Fruit fly (Drosophila melanogaster) whole organism, embryonic: ENCODE data around the gene Upf1.

Experiments used
- Atf6 ChIP-seq: fragments of 200-800 bp; sonication (Bioruptor generic); IDR thresholded peaks from 2 replicates; pipeline ENCODE4 v1.3.6; 2022; ENCODE audit warnings: missing biosample characterization, missing genetic modification characterization
- CG10321 ChIP-seq: fragments of 200-800 bp; sonication (Bioruptor generic); IDR thresholded peaks from 2 replicates; pipeline ENCODE4 v1.3.6; 2022; ENCODE audit warnings: missing biosample characterization, missing genetic modification characterization
- CG10431 ChIP-seq: fragments of 200-800 bp; sonication (Bioruptor generic); optimal IDR thresholded peaks from 3 replicates; lab custom pipeline; 2018; ENCODE audit warnings: missing biosample characterization, mild to moderate bottlenecking, missing genetic modification characterization
- CG12219 ChIP-seq: fragments of 200-800 bp; sonication (Bioruptor generic); optimal IDR thresholded peaks from 3 replicates; lab custom pipeline; 2018; ENCODE audit warnings: missing biosample characterization, mild to moderate bottlenecking, missing genetic modification characterization
- CG13894 ChIP-seq: fragments of 200-800 bp; sonication (Bioruptor generic); optimal IDR thresholded peaks from 3 replicates; lab custom pipeline; 2018; ENCODE audit warnings: missing biosample characterization, mild to moderate bottlenecking, missing genetic modification characterization, moderate library complexity
- CG14860 ChIP-seq: fragments of 200-800 bp; sonication (Bioruptor generic); IDR thresholded peaks from 3 replicates; pipeline ENCODE4 v1.3.6; 2022; ENCODE audit warnings: missing biosample characterization, missing genetic modification characterization; ENCODE audit not compliant: partially characterized antibody
- CG15514 ChIP-seq: fragments of 200-800 bp; sonication (Bioruptor generic); optimal IDR thresholded peaks from 3 replicates; lab custom pipeline; 2017; ENCODE audit warnings: missing biosample characterization, missing genetic modification characterization, mild to moderate bottlenecking, moderate library complexity, missing genetic modification reagents
- CG1603 ChIP-seq: fragments of 200-800 bp; sonication (Bioruptor generic); optimal IDR thresholded peaks from 2 replicates; lab custom pipeline; 2019; ENCODE audit warnings: missing biosample characterization, mild to moderate bottlenecking, missing genetic modification characterization, moderate library complexity
- CG16813 ChIP-seq: fragments of 200-800 bp; sonication (Bioruptor generic); IDR thresholded peaks from 3 replicates; pipeline ENCODE4 v1.3.6; 2022; ENCODE audit warnings: missing biosample characterization, missing genetic modification characterization; ENCODE audit not compliant: partially characterized antibody
- CG17385 ChIP-seq: fragments of 200-800 bp; sonication (Bioruptor generic); optimal IDR thresholded peaks from 3 replicates; lab custom pipeline; 2018; ENCODE audit warnings: missing biosample characterization, mild to moderate bottlenecking, missing genetic modification characterization
- CG17802 ChIP-seq: fragments of 200-800 bp; sonication (Bioruptor generic); optimal IDR thresholded peaks from 2 replicates; lab custom pipeline; 2018; ENCODE audit warnings: missing biosample characterization, mild to moderate bottlenecking, missing genetic modification characterization, moderate library complexity
- CG18764 ChIP-seq: fragments of 200-800 bp; sonication (Bioruptor generic); optimal IDR thresholded peaks from 3 replicates; lab custom pipeline; 2016; ENCODE audit warnings: missing biosample characterization, missing genetic modification characterization
- CG31441 ChIP-seq: fragments of 200-800 bp; sonication (Bioruptor generic); IDR thresholded peaks from 2 replicates; pipeline ENCODE4 v1.3.6; 2022; ENCODE audit warnings: missing biosample characterization, missing genetic modification characterization
- CG4707 ChIP-seq: fragments of 200-800 bp; sonication (Bioruptor generic); optimal IDR thresholded peaks from 2 replicates; lab custom pipeline; 2018; ENCODE audit warnings: missing biosample characterization, mild to moderate bottlenecking, missing genetic modification characterization, moderate library complexity
- CG6175 ChIP-seq: fragments of 200-800 bp; sonication (Bioruptor generic); IDR thresholded peaks from 3 replicates; pipeline ENCODE4 v1.3.6; 2022; ENCODE audit warnings: missing biosample characterization, missing genetic modification characterization
- CG6654 ChIP-seq: fragments of 200-800 bp; sonication (Bioruptor generic); optimal IDR thresholded peaks from 2 replicates; lab custom pipeline; 2017; ENCODE audit warnings: missing biosample characterization, mild to moderate bottlenecking, missing genetic modification characterization
- CG8290 ChIP-seq, 3 experiments: fragments of 200-800 bp; sonication (Bioruptor generic); optimal IDR thresholded peaks; 2 replicates each; lab custom pipeline; 2016 to 2019; ENCODE audit warnings: missing biosample characterization in 3 of 3, missing genetic modification characterization in 3 of 3, mild to moderate bottlenecking in 2 of 3, moderate library complexity in 1 of 3
- CG8765 ChIP-seq: fragments of 200-800 bp; sonication (Bioruptor generic); IDR thresholded peaks from 2 replicates; pipeline ENCODE4 v1.3.6; 2022; ENCODE audit warnings: missing biosample characterization, missing genetic modification characterization
- Chrac-16 ChIP-seq: fragments of 200-800 bp; sonication (Bioruptor generic); optimal IDR thresholded peaks from 3 replicates; lab custom pipeline; 2016; ENCODE audit warnings: missing biosample characterization, missing genetic modification characterization
- Dll ChIP-seq: fragments of 200-800 bp; sonication (Bioruptor generic); IDR thresholded peaks from 4 replicates; pipeline ENCODE4 v1.3.6; 2022; ENCODE audit warnings: missing biosample characterization, missing genetic modification characterization; ENCODE audit not compliant: partially characterized antibody
- Doc3 ChIP-seq: fragments of 200-800 bp; sonication (Bioruptor generic); IDR thresholded peaks from 3 replicates; pipeline ENCODE4 v1.3.6; 2022; ENCODE audit warnings: missing biosample characterization, missing genetic modification characterization; ENCODE audit not compliant: partially characterized antibody
- Ets65A ChIP-seq: fragments of 200-800 bp; sonication (Bioruptor generic); peaks from one replicate; lab custom pipeline; 2016; ENCODE audit warnings: missing biosample characterization, missing genetic modification characterization
- Ets97D ChIP-seq: fragments of 200-800 bp; sonication (Bioruptor generic); optimal IDR thresholded peaks from 3 replicates; lab custom pipeline; 2016; ENCODE audit warnings: missing biosample characterization, missing genetic modification characterization
- Lhr ChIP-seq: fragments of 200-800 bp; sonication (Bioruptor generic); optimal IDR thresholded peaks from 3 replicates; lab custom pipeline; 2017; ENCODE audit warnings: mild to moderate bottlenecking, missing biosample characterization, missing genetic modification reagents, missing genetic modification characterization
- Mad ChIP-seq: fragments of 200-800 bp; sonication (Bioruptor generic); optimal IDR thresholded peaks from 2 replicates; lab custom pipeline; 2016; ENCODE audit warnings: missing biosample characterization, missing genetic modification characterization
- NfI ChIP-seq: fragments of 200-800 bp; sonication (Bioruptor generic); optimal IDR thresholded peaks from 3 replicates; lab custom pipeline; 2018; ENCODE audit warnings: missing biosample characterization, mild to moderate bottlenecking, missing genetic modification characterization, moderate library complexity
- Six4 ChIP-seq: fragments of 200-800 bp; sonication (Bioruptor generic); optimal IDR thresholded peaks from 2 replicates; lab custom pipeline; 2016; ENCODE audit warnings: missing biosample characterization, missing genetic modification characterization
- ab ChIP-seq: fragments of 200-800 bp; sonication (Bioruptor generic); optimal IDR thresholded peaks from 2 replicates; lab custom pipeline; 2016; ENCODE audit warnings: missing biosample characterization, missing genetic modification characterization
- chif ChIP-seq, 2 experiments: fragments of 200-800 bp; sonication (Bioruptor generic); optimal IDR thresholded peaks; 3 replicates each; lab custom pipeline; 2016; ENCODE audit warnings: missing biosample characterization in 2 of 2, missing genetic modification characterization in 2 of 2
- chn ChIP-seq: fragments of 200-800 bp; sonication (Bioruptor generic); optimal IDR thresholded peaks from 2 replicates; lab custom pipeline; 2016; ENCODE audit warnings: missing biosample characterization, missing genetic modification characterization
- eve ChIP-seq, 2 experiments: fragments of >200 bp; optimal IDR thresholded peaks; 2 replicates each; lab custom pipeline; 2017; ENCODE audit warnings: missing biosample characterization in 2 of 2, missing genetic modification characterization in 2 of 2
- fu2 ChIP-seq: fragments of 200-800 bp; sonication (Bioruptor generic); optimal IDR thresholded peaks from 2 replicates; lab custom pipeline; 2016; ENCODE audit warnings: missing biosample characterization, missing genetic modification characterization
- gcm ChIP-seq: fragments of 200-800 bp; sonication (Bioruptor generic); optimal IDR thresholded peaks from 2 replicates; lab custom pipeline; 2019; ENCODE audit warnings: missing biosample characterization, mild to moderate bottlenecking, missing genetic modification characterization, moderate library complexity
- kah ChIP-seq: fragments of 200-800 bp; sonication (Bioruptor generic); optimal IDR thresholded peaks from 2 replicates; lab custom pipeline; 2018; ENCODE audit warnings: missing biosample characterization, mild to moderate bottlenecking, missing genetic modification characterization
- knrl ChIP-seq: fragments of 200-800 bp; sonication (Bioruptor generic); IDR thresholded peaks from 3 replicates; pipeline ENCODE4 v1.3.6; 2022; ENCODE audit warnings: missing biosample characterization, missing genetic modification characterization; ENCODE audit not compliant: partially characterized antibody
- lola ChIP-seq, 3 experiments: fragments of >200 bp in 2 of 3; fragments of 200-800 bp in 1 of 3; sonication (Bioruptor generic) in 1 of 3; optimal IDR thresholded peaks; 2 replicates each; lab custom pipeline; 2017 to 2019; ENCODE audit warnings: missing biosample characterization in 3 of 3, missing genetic modification characterization in 3 of 3, mild to moderate bottlenecking in 1 of 3, moderate library complexity in 1 of 3
- mirr ChIP-seq: fragments of 200-800 bp; sonication (Bioruptor generic); optimal IDR thresholded peaks from 3 replicates; lab custom pipeline; 2018; ENCODE audit warnings: missing biosample characterization, mild to moderate bottlenecking, missing genetic modification characterization
- pan ChIP-seq, 4 experiments: fragments of >200 bp in 3 of 4; fragments of 200-800 bp in 1 of 4; sonication (Bioruptor generic) in 1 of 4; optimal IDR thresholded peaks in 3 of 4; IDR thresholded peaks in 1 of 4; 2 replicates each; pipeline versions ENCODE4 v1.3.6 to Lab custom; 2017 to 2022; ENCODE audit warnings: missing biosample characterization in 2 of 4, missing genetic modification characterization in 2 of 4, mixed read lengths in 1 of 4
- phol ChIP-seq: fragments of 200-800 bp; sonication (Bioruptor generic); optimal IDR thresholded peaks from 3 replicates; lab custom pipeline; 2018; ENCODE audit warnings: missing biosample characterization, mild to moderate bottlenecking, missing genetic modification characterization, moderate library complexity
- ro ChIP-seq: fragments of 200-800 bp; sonication (Bioruptor generic); IDR thresholded peaks from 2 replicates; pipeline ENCODE4 v1.3.6; 2022; ENCODE audit warnings: missing biosample characterization, missing genetic modification characterization
- row ChIP-seq: fragments of 200-800 bp; sonication (Bioruptor generic); IDR thresholded peaks from 3 replicates; pipeline ENCODE4 v1.3.6; 2022; ENCODE audit warnings: missing biosample characterization, missing genetic modification characterization
- sc ChIP-seq, 3 experiments: fragments of >200 bp in 2 of 3; fragments of 200-800 bp in 1 of 3; sonication (Bioruptor generic) in 1 of 3; optimal IDR thresholded peaks; 2 replicates in 2 of 3; 3 replicates in 1 of 3; lab custom pipeline; 2017; ENCODE audit warnings: mild to moderate bottlenecking in 1 of 3, missing biosample characterization in 1 of 3, missing genetic modification characterization in 1 of 3, missing genetic modification reagents in 1 of 3
- tgo ChIP-seq: fragments of 200-800 bp; sonication (Bioruptor generic); IDR thresholded peaks from 3 replicates; pipeline ENCODE4 v1.3.6; 2022; ENCODE audit warnings: missing biosample characterization, missing genetic modification characterization
- tll ChIP-seq, 2 experiments: fragments of 200-800 bp in 1 of 2; fragments of >200 bp in 1 of 2; sonication (Bioruptor generic) in 1 of 2; optimal IDR thresholded peaks; 2 replicates each; lab custom pipeline; 2017 to 2019; ENCODE audit warnings: missing biosample characterization in 2 of 2, missing genetic modification characterization in 2 of 2, mild to moderate bottlenecking in 1 of 2, moderate library complexity in 1 of 2
- trem ChIP-seq: fragments of 200-800 bp; optimal IDR thresholded peaks from 3 replicates; lab custom pipeline; 2019; ENCODE audit warnings: missing biosample characterization, mild to moderate bottlenecking, missing genetic modification characterization, moderate library complexity
- unc-4 ChIP-seq: fragments of 200-800 bp; sonication (Bioruptor generic); IDR thresholded peaks from 2 replicates; pipeline ENCODE4 v1.3.6; 2022; ENCODE audit warnings: missing biosample characterization, missing genetic modification characterization; ENCODE audit not compliant: partially characterized antibody
- yki ChIP-seq: fragments of >200 bp; optimal IDR thresholded peaks from 3 replicates; lab custom pipeline; 2018
- zf30C ChIP-seq: fragments of 200-800 bp; sonication (Bioruptor generic); optimal IDR thresholded peaks from 3 replicates; lab custom pipeline; 2018; ENCODE audit warnings: missing biosample characterization, mild to moderate bottlenecking, missing genetic modification characterization

Upf1 gene

DNA sequence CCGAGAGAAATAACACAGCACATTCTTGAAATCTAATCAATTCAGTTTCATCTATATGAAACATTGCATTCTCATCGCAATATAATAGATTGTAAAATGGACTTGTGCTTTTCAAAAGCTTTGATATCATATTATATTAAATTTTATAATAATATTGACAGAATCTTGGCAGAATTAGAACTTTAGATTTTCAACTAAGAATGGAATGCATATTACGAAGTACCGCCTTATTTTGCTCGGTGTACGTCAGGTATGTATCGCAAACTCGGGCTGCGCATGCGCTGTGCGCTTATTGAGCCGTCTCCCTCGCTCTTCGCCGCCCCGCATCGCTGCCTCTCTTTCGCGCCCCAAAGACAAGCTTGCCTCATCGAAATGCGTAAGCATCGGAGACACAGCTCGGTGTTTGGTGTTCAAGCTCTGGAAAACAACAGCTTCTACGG is 10.0 kb upstream of the Upf1 start (continued):
- peak; percentile 48 for TF ChIP-seq CG15514 (GFP tag; lab: Kevin White, UChicago)
- TF ChIP-seq Ets65A = peak; percentile 33
- no peak for TF ChIP-seq Doc3
- peak; percentile 1 for TF ChIP-seq chn (GFP tag; lab: Kevin White, UChicago)
- TF ChIP-seq CG6654 (GFP tag; lab: Kevin White, UChicago) = peak; percentile 66
- TF ChIP-seq unc-4 (GFP tag; lab: Robert Waterston, UW) = no peak
- TF ChIP-seq CG8290 (GFP tag; optimal IDR thresholded peaks at IDR 0.05; lab: Kevin White, UChicago) = peak; percentile 64
- TF ChIP-seq CG8290 (tag; optimal IDR thresholded peaks at IDR 0.05; lab: Kevin White, UChicago) = peak in 1 of 2 experiments; percentile 48
- no peak for TF ChIP-seq fu2
- no peak for TF ChIP-seq ab
- TF ChIP-seq zf30C = peak; percentile 89
- TF ChIP-seq Atf6 (GFP tag; lab: Robert Waterston, UW) = peak; percentile 83
- TF ChIP-seq CG10321 (GFP tag; lab: Robert Waterston, UW) = peak; percentile 59
- peak; percentile 93 for TF ChIP-seq phol (tag; lab: Kevin White, UChicago)
- peak; percentile 53 for TF ChIP-seq CG17802 (tag; lab: Kevin White, UChicago)
- TF ChIP-seq Ets97D = no peak
- peak; percentile 91 for TF ChIP-seq row
- TF ChIP-seq gcm = peak; percentile 92
- peak; percentile 86 for TF ChIP-seq trem (tag; lab: Kevin White, UChicago)
- TF ChIP-seq Mad (GFP tag; lab: Kevin White, UChicago) = peak; percentile 25
- TF ChIP-seq CG4707 (GFP tag; lab: Kevin White, UChicago) = peak; percentile 65
- TF ChIP-seq CG31441 = peak; percentile 95
- TF ChIP-seq CG17385 (GFP tag; lab: Kevin White, UChicago) = peak; percentile 86
- TF ChIP-seq Chrac-16 (GFP tag; lab: Kevin White, UChicago) = peak; percentile 73
- peak; percentile 63 for TF ChIP-seq Lhr (GFP tag; lab: Kevin White, UChicago)
- peak in 1 of 2 experiments; percentile 38 for TF ChIP-seq tll (GFP tag; optimal IDR thresholded peaks at IDR 0.05; lab: Kevin White, UChicago)
- TF ChIP-seq ro (GFP tag; lab: Robert Waterston, UW) = peak; percentile 78
- peak; percentile 13 for TF ChIP-seq CG1603 (tag; lab: Kevin White, UChicago)
- TF ChIP-seq kah = peak; percentile 79
- no peak for TF ChIP-seq Dll (GFP tag; lab: Robert Waterston, UW)
- peak; percentile 72 for TF ChIP-seq CG8765 (GFP tag; lab: Robert Waterston, UW)
- TF ChIP-seq CG10431 (GFP tag; lab: Kevin White, UChicago) = peak; percentile 74
- peak; percentile 92 for TF ChIP-seq CG6175
- no peak for TF ChIP-seq knrl
- TF ChIP-seq CG12219 (GFP tag; lab: Kevin White, UChicago) = peak; percentile 85
- TF ChIP-seq yki (lab: Kevin White, UChicago) = no peak
- peak; percentile 44 for TF ChIP-seq CG18764 (GFP tag; lab: Kevin White, UChicago)
- TF ChIP-seq NfI (GFP tag; lab: Kevin White, UChicago) = peak; percentile 89
- peak in 1 of 3 experiments; percentile 95 for TF ChIP-seq lola (GFP tag; optimal IDR thresholded peaks at IDR 0.05; lab: Kevin White, UChicago)
- peak; percentile 90 for TF ChIP-seq tgo
- no peak for TF ChIP-seq CG14860 (GFP tag; lab: Robert Waterston, UW)
- TF ChIP-seq Six4 (GFP tag; lab: Kevin White, UChicago) = peak; percentile 62
- peak in 1 of 2 experiments; percentile 58 for TF ChIP-seq eve (GFP tag; optimal IDR thresholded peaks at IDR 0.05; lab: Kevin White, UChicago)
- no peak for TF ChIP-seq pan (optimal IDR thresholded peaks at IDR 0.05; lab: Kevin White, UChicago)
- TF ChIP-seq pan (GFP tag; optimal IDR thresholded peaks at IDR 0.05 in 1 of 2, IDR thresholded peaks at IDR 0.05 in 1 of 2) = peak in 1 of 2 experiments; percentile 91
- TF ChIP-seq sc (optimal IDR thresholded peaks at IDR 0.05; lab: Kevin White, UChicago) = no peak
- TF ChIP-seq sc (GFP tag; optimal IDR thresholded peaks at IDR 0.05; lab: Kevin White, UChicago) = peak; percentile 82
- TF ChIP-seq mirr (GFP tag; lab: Kevin White, UChicago) = peak; percentile 48
- peak in 1 of 2 experiments; percentile 3 for TF ChIP-seq chif (GFP tag; optimal IDR thresholded peaks at IDR 0.05; lab: Kevin White, UChicago)
- peak; percentile 73 for TF ChIP-seq CG13894 (tag; lab: Kevin White, UChicago)
- no peak for TF ChIP-seq CG16813
